Worm (Caenorhabditis elegans) whole organism, L3 larva: ENCODE data around the gene R05G6.9.

Experiments
- ceh-82 ChIP-seq: fragments of 150-350 bp; optimal IDR thresholded peaks from 2 replicates; lab custom pipeline; 2014; ENCODE audit warnings: missing biosample characterization, missing genetic modification characterization
- elt-1 ChIP-seq: fragments of 150-350 bp; optimal IDR thresholded peaks from 2 replicates; lab custom pipeline; 2014; ENCODE audit warnings: missing biosample characterization, missing genetic modification characterization
- elt-3 ChIP-seq, 3 experiments: fragments of 150-350 bp in 1 of 3; sonication (generic microtip) in 2 of 3; optimal IDR thresholded peaks; 2 replicates in 2 of 3; 4 replicates in 1 of 3; lab custom pipeline; 2014 to 2017; ENCODE audit warnings: missing biosample characterization in 3 of 3, missing genetic modification characterization in 3 of 3
- fos-1 ChIP-seq: fragments of 150-350 bp; optimal IDR thresholded peaks from 2 replicates; lab custom pipeline; 2014; ENCODE audit warnings: missing biosample characterization, missing genetic modification characterization
- nhr-11 ChIP-seq: fragments of 150-350 bp; optimal IDR thresholded peaks from 2 replicates; lab custom pipeline; 2014; ENCODE audit warnings: missing biosample characterization, missing genetic modification characterization
- nhr-28 ChIP-seq: fragments of 150-350 bp; optimal IDR thresholded peaks from 2 replicates; lab custom pipeline; 2014; ENCODE audit warnings: missing biosample characterization, missing genetic modification characterization

DNA sequence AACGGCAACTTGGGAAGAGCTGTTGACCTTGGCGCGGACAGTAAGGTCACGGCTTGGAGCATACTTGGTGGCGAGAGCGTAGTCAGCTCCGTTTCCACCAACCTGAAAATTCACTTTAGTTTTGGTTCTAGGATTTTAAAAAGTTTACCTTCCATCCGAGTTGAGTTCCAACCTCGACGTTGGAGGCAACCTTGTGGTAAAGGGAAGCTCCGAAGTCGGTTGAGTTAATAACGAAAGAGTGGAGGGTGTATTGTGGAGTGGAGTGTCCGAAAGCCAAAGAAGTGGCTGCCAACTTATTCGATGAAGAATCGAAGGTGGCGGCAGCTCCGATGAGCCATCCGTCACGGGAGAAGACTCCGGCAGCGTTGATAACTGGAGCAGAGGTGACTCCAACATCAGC, 9.4 kb downstream of the R05G6.9 start:
- TF ChIP-seq ceh-82 (tag; lab: Kevin White, UChicago) = no peak
- no peak for TF ChIP-seq fos-1 (tag; lab: Kevin White, UChicago)
- TF ChIP-seq nhr-11 (tag; lab: Kevin White, UChicago) = no peak
- no peak for TF ChIP-seq elt-1 (tag; lab: Kevin White, UChicago)
- TF ChIP-seq elt-3 (tag; optimal IDR thresholded peaks at IDR 0.05; lab: Kevin White, UChicago) = no peak
- TF ChIP-seq nhr-28 (tag; lab: Kevin White, UChicago) = no peak
